Fruit fly (Drosophila melanogaster): ENCODE measurements around the gene CG6985.
A peak's percentile ranks its signal among the peaks of the same experiment; 100 is the strongest.

CG6985 gene

DNA sequence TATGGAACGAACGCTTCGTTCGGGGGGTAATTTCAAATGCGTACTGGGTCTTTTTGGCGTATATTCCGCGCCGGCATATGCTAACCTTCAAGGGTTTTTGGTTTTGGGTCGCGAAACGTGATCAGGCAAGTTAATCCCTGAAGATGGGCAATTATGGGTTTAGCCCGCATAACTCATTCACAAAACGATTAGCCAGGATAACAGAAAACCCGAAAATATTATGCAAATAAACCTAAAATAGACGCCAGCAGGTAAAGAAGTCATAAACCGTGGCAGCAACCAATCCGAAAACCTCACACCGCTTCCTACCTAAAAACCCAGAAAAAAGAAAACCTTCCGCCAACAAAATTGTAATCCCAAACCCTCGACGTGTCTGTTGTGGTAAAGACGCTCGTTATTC is 48.2 kb downstream of the CG6985 start:
- TF ChIP-seq zen (tag; optimal IDR thresholded peaks at IDR 0.05) (peak; percentile 85), disco-r (GFP tag; optimal IDR thresholded peaks at IDR 0.05) (no peak), CG2712 (tag; optimal IDR thresholded peaks at IDR 0.05) (no peak), emc (GFP tag; optimal IDR thresholded peaks at IDR 0.05) (no peak), CG12769 (tag; optimal IDR thresholded peaks at IDR 0.05) (no peak), CG14667 (GFP tag; IDR thresholded peaks at IDR 0.05) (no peak), chm (GFP tag; IDR thresholded peaks at IDR 0.05) (no peak), ash1 (GFP tag; optimal IDR thresholded peaks at IDR 0.05) (no peak), usp (GFP tag; optimal IDR thresholded peaks at IDR 0.05) (no peak), rib (GFP tag; IDR thresholded peaks at IDR 0.05) (no peak), Ada2b (GFP tag; IDR thresholded peaks at IDR 0.05) (no peak), unpg (GFP tag; optimal IDR thresholded peaks at IDR 0.05) (no peak), CG7786 (GFP tag; optimal IDR thresholded peaks at IDR 0.05) (no peak), Hr51 (GFP tag; optimal IDR thresholded peaks at IDR 0.05) (no peak), CG6254 (GFP tag; optimal IDR thresholded peaks at IDR 0.05) (no peak), cad (GFP tag; optimal IDR thresholded peaks at IDR 0.05) (peak; percentile 86), grau (tag; optimal IDR thresholded peaks at IDR 0.05) (no peak), CG12219 (GFP tag; optimal IDR thresholded peaks at IDR 0.05) (no peak), gcm2 (GFP tag; optimal IDR thresholded peaks at IDR 0.05) (no peak), CG14965 (GFP tag; optimal IDR thresholded peaks at IDR 0.05; ENCODE audit: borderline replicate concordance) (no peak), gsb (GFP tag; IDR thresholded peaks at IDR 0.05) (no peak), BEAF-32 (GFP tag; optimal IDR thresholded peaks at IDR 0.05) (no peak), ERR (GFP tag; optimal IDR thresholded peaks at IDR 0.05) (no peak), twi (tag; optimal IDR thresholded peaks at IDR 0.05) (peak; percentile 31), CG10274 (GFP tag; optimal IDR thresholded peaks at IDR 0.05) (no peak), Doc2 (GFP tag; IDR thresholded peaks at IDR 0.05) (no peak), tll (GFP tag; optimal IDR thresholded peaks at IDR 0.05) (peak in 1 of 2 experiments; percentile 91), Xrp1 (GFP tag; IDR thresholded peaks at IDR 0.05) (no peak), vnd (GFP tag; IDR thresholded peaks at IDR 0.05; ENCODE audit: partially characterized antibody) (no peak), CG15479 (GFP tag; optimal IDR thresholded peaks at IDR 0.05) (peak; percentile 71), CG4617 (GFP tag; optimal IDR thresholded peaks at IDR 0.05; ENCODE audit: borderline replicate concordance) (no peak), CG31365 (tag; optimal IDR thresholded peaks at IDR 0.05) (no peak), bab2 (GFP tag; optimal IDR thresholded peaks at IDR 0.05) (no peak)
